Worm (Caenorhabditis elegans) whole organism, late embryonic: ENCODE data around the gene npr-32.

Experiments used
- C08G9.2 ChIP-seq: sonication (generic microtip); optimal IDR thresholded peaks from 2 replicates; lab custom pipeline; 2016; ENCODE audit warnings: mild to moderate bottlenecking, missing genetic modification characterization, moderate library complexity, missing compliant biosample characterization
- ama-1 ChIP-seq: fragments of 150-350 bp; optimal IDR thresholded peaks from 2 replicates; lab custom pipeline; 2014
- ceh-14 ChIP-seq: sonication (generic microtip); optimal IDR thresholded peaks from 2 replicates; lab custom pipeline; 2016; ENCODE audit warnings: missing genotype, missing genetic modification characterization, missing compliant biosample characterization
- ceh-18 ChIP-seq: sonication (generic microtip); optimal IDR thresholded peaks from 2 replicates; lab custom pipeline; 2016; ENCODE audit warnings: missing genetic modification characterization, missing compliant biosample characterization
- ceh-19 ChIP-seq: fragments of 200-800 bp; sonication (Bioruptor generic); optimal IDR thresholded peaks from 2 replicates; lab custom pipeline; 2018; ENCODE audit warnings: mild to moderate bottlenecking, missing genetic modification characterization, missing compliant biosample characterization
- ceh-22 ChIP-seq: sonication (generic microtip); optimal IDR thresholded peaks from 2 replicates; lab custom pipeline; 2017; ENCODE audit warnings: missing biosample characterization, missing genetic modification characterization
- ceh-24 ChIP-seq: sonication (generic microtip); optimal IDR thresholded peaks from 2 replicates; lab custom pipeline; 2016; ENCODE audit warnings: mild to moderate bottlenecking, missing genetic modification characterization, missing compliant biosample characterization
- ceh-45 ChIP-seq: fragments of 200-800 bp; sonication (Bioruptor generic); IDR thresholded peaks from 2 replicates; pipeline ENCODE4 v1.3.6; 2022; ENCODE audit warnings: missing genetic modification reagents, missing genetic modification characterization, missing compliant biosample characterization
- ceh-48 ChIP-seq: sonication (generic microtip); optimal IDR thresholded peaks from 2 replicates; lab custom pipeline; 2016; ENCODE audit warnings: missing genetic modification characterization, inconsistent platforms, missing compliant biosample characterization
- che-1 ChIP-seq: sonication (generic microtip); optimal IDR thresholded peaks from 2 replicates; lab custom pipeline; 2016; ENCODE audit warnings: mild to moderate bottlenecking, missing genetic modification characterization, missing compliant biosample characterization
- elt-4 ChIP-seq: sonication (generic microtip); optimal IDR thresholded peaks from 2 replicates; lab custom pipeline; 2016; ENCODE audit warnings: missing genetic modification characterization, missing compliant biosample characterization
- fkh-10 ChIP-seq: fragments of 150-350 bp; optimal IDR thresholded peaks from 2 replicates; lab custom pipeline; 2014; ENCODE audit warnings: missing biosample characterization, missing genetic modification reagents, missing genetic modification characterization
- fkh-6 ChIP-seq: sonication (generic microtip); optimal IDR thresholded peaks from 2 replicates; lab custom pipeline; 2016; ENCODE audit warnings: missing genetic modification characterization, missing compliant biosample characterization
- gmeb-2 ChIP-seq: sonication (generic microtip); optimal IDR thresholded peaks from 2 replicates; lab custom pipeline; 2016; ENCODE audit warnings: missing genetic modification characterization, inconsistent platforms, missing compliant biosample characterization
- hlh-13 ChIP-seq: fragments of 200-800 bp; sonication (Bioruptor generic); optimal IDR thresholded peaks from 2 replicates; lab custom pipeline; 2018; ENCODE audit warnings: mild to moderate bottlenecking, missing genetic modification characterization, missing compliant biosample characterization
- hlh-15 ChIP-seq: sonication (generic microtip); optimal IDR thresholded peaks from 2 replicates; lab custom pipeline; 2016; ENCODE audit warnings: missing genetic modification characterization, missing compliant biosample characterization
- hlh-30 ChIP-seq: sonication (generic microtip); optimal IDR thresholded peaks from 2 replicates; lab custom pipeline; 2017; ENCODE audit warnings: antibody characterized with exemption, missing genetic modification characterization, missing compliant biosample characterization; ENCODE audit not compliant: insufficient read depth
- hlh-6 ChIP-seq: sonication (generic microtip); optimal IDR thresholded peaks from 2 replicates; lab custom pipeline; 2016; ENCODE audit warnings: missing genotype, missing genetic modification characterization, missing compliant biosample characterization
- madf-2 ChIP-seq: sonication (generic microtip); optimal IDR thresholded peaks from 2 replicates; lab custom pipeline; 2017; ENCODE audit warnings: missing genetic modification characterization, missing compliant biosample characterization
- mec-3 ChIP-seq: sonication (generic microtip); optimal IDR thresholded peaks from 2 replicates; lab custom pipeline; 2016; ENCODE audit warnings: borderline replicate concordance, missing genetic modification characterization, missing compliant biosample characterization
- nfya-1 ChIP-seq: sonication (generic microtip); optimal IDR thresholded peaks from 2 replicates; lab custom pipeline; 2017; ENCODE audit warnings: missing genetic modification characterization, mild to moderate bottlenecking, missing compliant biosample characterization, antibody characterized with exemption, moderate library complexity
- nhr-11 ChIP-seq: fragments of 150-350 bp; optimal IDR thresholded peaks from 2 replicates; lab custom pipeline; 2014; ENCODE audit warnings: missing biosample characterization, missing genetic modification characterization
- odd-2 ChIP-seq: sonication (generic microtip); optimal IDR thresholded peaks from 2 replicates; lab custom pipeline; 2017; ENCODE audit warnings: antibody characterized with exemption, mild to moderate bottlenecking, missing genetic modification characterization, missing compliant biosample characterization
- pat-9 ChIP-seq: fragments of 200-800 bp; sonication (Bioruptor generic); optimal IDR thresholded peaks from 2 replicates; lab custom pipeline; 2018; ENCODE audit warnings: mild to moderate bottlenecking, missing genetic modification characterization, moderate library complexity, missing compliant biosample characterization
- pax-1 ChIP-seq: fragments of 150-350 bp; optimal IDR thresholded peaks from 2 replicates; lab custom pipeline; 2014; ENCODE audit warnings: missing biosample characterization, missing genetic modification characterization
- pha-4 ChIP-seq: fragments of 150-350 bp; optimal IDR thresholded peaks from 2 replicates; lab custom pipeline; 2018; ENCODE audit warnings: missing biosample characterization, missing genetic modification reagents, missing genetic modification characterization
- pqm-1 ChIP-seq: sonication (generic microtip); optimal IDR thresholded peaks from 2 replicates; lab custom pipeline; 2016; ENCODE audit warnings: missing genetic modification characterization, missing compliant biosample characterization
- ref-2 ChIP-seq: sonication (generic microtip); optimal IDR thresholded peaks from 2 replicates; lab custom pipeline; 2016; ENCODE audit warnings: missing genetic modification characterization, missing compliant biosample characterization
- sdc-2 ChIP-seq: sonication (generic microtip); optimal IDR thresholded peaks from 2 replicates; lab custom pipeline; 2016; ENCODE audit warnings: missing genotype, missing genetic modification characterization, missing compliant biosample characterization
- sox-2 ChIP-seq: fragments of 200-800 bp; sonication (Bioruptor generic); IDR thresholded peaks from 2 replicates; pipeline ENCODE4 v1.3.6; 2022; ENCODE audit warnings: missing genetic modification reagents, missing genetic modification characterization, missing compliant biosample characterization
- sox-4 ChIP-seq: sonication (generic microtip); optimal IDR thresholded peaks from 2 replicates; lab custom pipeline; 2017; ENCODE audit warnings: mild to moderate bottlenecking, missing genetic modification characterization, inconsistent platforms, missing compliant biosample characterization
- ttx-3 ChIP-seq: sonication (generic microtip); optimal IDR thresholded peaks from 2 replicates; lab custom pipeline; 2016; ENCODE audit warnings: missing genetic modification reagents, missing genetic modification characterization, missing compliant biosample characterization
- unc-55 ChIP-seq: sonication (generic microtip); optimal IDR thresholded peaks from 2 replicates; lab custom pipeline; 2017; ENCODE audit warnings: missing biosample characterization, missing genetic modification reagents, missing genetic modification characterization
- zip-5 ChIP-seq: sonication (generic microtip); optimal IDR thresholded peaks from 2 replicates; lab custom pipeline; 2016; ENCODE audit warnings: missing genetic modification characterization, missing compliant biosample characterization

Gene npr-32

ce11 chrIV:17189193-17189592 lies 41.7 kb downstream of the npr-32 start:
- TF ChIP-seq sox-4 (tag; lab: Kevin White, UChicago) (no peak), ama-1 (lab: Kevin White, UChicago) (no peak), unc-55 (no peak), ceh-24 (tag; lab: Kevin White, UChicago) (no peak), ceh-18 (tag; lab: Kevin White, UChicago) (no peak)
- TF ChIP-seq, all 69 proteins: peak for 0

- TF ChIP-seq odd-2 (tag; lab: Kevin White, UChicago) (no peak), pha-4 (tag; lab: Kevin White, UChicago) (no peak), ceh-19 (GFP tag; lab: Kevin White, UChicago) (no peak), zip-5 (tag; lab: Kevin White, UChicago) (no peak), gmeb-2 (tag; lab: Kevin White, UChicago) (no peak)
Measured at ce11 chrIV:17183629-17184028, 47.2 kb downstream of the npr-32 start, which contains the start of gene col-138. TSS of gene col-138 (minus strand) at chrIV:17183729.

DNA sequence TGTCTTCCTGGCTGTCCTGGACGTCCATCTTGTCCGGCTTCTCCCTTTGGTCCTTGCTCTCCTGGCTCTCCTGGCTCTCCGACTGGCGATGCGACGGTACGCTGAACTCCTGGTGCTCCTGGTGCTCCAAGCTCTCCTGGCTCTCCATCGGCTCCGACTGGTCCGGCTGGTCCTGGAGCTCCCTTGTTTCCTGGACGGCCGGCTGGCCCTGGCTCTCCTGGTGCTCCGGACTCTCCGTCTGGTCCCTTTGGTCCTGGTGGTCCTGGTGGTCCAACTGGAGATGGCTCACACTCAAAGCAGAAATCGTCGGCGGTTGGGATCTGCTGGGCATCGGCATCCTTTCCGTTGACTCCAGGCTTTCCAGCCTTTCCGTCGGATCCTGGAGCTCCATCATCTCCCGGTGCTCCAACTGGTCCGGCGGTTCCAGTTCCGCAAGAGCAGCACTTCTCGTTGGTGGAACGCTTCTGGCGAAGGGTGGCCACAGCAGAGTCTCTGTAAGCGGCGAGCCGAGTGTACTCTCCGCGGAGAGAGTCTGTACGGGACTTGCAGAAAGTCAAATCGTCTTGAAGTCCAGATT lies 47.7 kb downstream of the npr-32 start:
- TF ChIP-seq hlh-6 (tag; lab: Kevin White, UChicago), result peak; percentile 32
- TF ChIP-seq pat-9, result no peak
- TF ChIP-seq fkh-6, result peak; percentile 9
- no peak for TF ChIP-seq sox-2 (GFP tag; lab: Robert Waterston, UW)
- TF ChIP-seq pqm-1 (tag; lab: Kevin White, UChicago), result no peak
- TF ChIP-seq ceh-45 (GFP tag; lab: Robert Waterston, UW), result no peak
- no peak for TF ChIP-seq hlh-30
- TF ChIP-seq, all 69 proteins: peak for 2

- TF ChIP-seq ceh-48 (no peak), mec-3 (tag; lab: Kevin White, UChicago) (no peak), fkh-10 (GFP tag; lab: Kevin White, UChicago) (no peak), ceh-14 (tag; lab: Kevin White, UChicago) (no peak), che-1 (tag; lab: Kevin White, UChicago) (no peak), ref-2 (tag; lab: Kevin White, UChicago) (no peak), nhr-11 (tag; lab: Kevin White, UChicago) (no peak), elt-4 (no peak), ceh-22 (no peak), ttx-3 (tag; lab: Kevin White, UChicago) (no peak), gmeb-2 (tag; lab: Kevin White, UChicago) (no peak), sox-2 (GFP tag; lab: Robert Waterston, UW) (no peak), C08G9.2 (tag; lab: Kevin White, UChicago) (no peak), pax-1 (tag; lab: Kevin White, UChicago) (no peak), nfya-1 (no peak), hlh-15 (tag; lab: Kevin White, UChicago) (no peak), madf-2 (tag; lab: Kevin White, UChicago) (no peak), sdc-2 (tag; lab: Kevin White, UChicago) (no peak)
- TF ChIP-seq, all 69 proteins: peak for 0
Measured at ce11 chrIV:17179565-17179964, 51.3 kb downstream of the npr-32 start.

ce11 chrIV:17179071-17179470 lies 51.8 kb downstream of the npr-32 start:
- TF ChIP-seq ceh-22, result no peak
- TF ChIP-seq hlh-13 (GFP tag; lab: Kevin White, UChicago), result no peak
